Worm (Caenorhabditis elegans) whole organism, early embryonic: ENCODE results near the gene T25F10.1.

Experiments used
- B0310.2 ChIP-seq: sonication (generic microtip); optimal IDR thresholded peaks from 2 replicates; lab custom pipeline; 2016; ENCODE audit warnings: mild to moderate bottlenecking, missing genetic modification characterization, missing compliant biosample characterization
- F13C5.2 ChIP-seq: sonication (generic microtip); optimal IDR thresholded peaks from 2 replicates; lab custom pipeline; 2017; ENCODE audit warnings: mild to moderate bottlenecking, missing genetic modification characterization, inconsistent platforms, missing compliant biosample characterization
- ama-1 ChIP-seq: fragments of 150-350 bp; optimal IDR thresholded peaks from 2 replicates; lab custom pipeline; 2014
- ceh-13 ChIP-seq: fragments of 200-800 bp; sonication (Bioruptor generic); optimal IDR thresholded peaks from 2 replicates; lab custom pipeline; 2018; ENCODE audit warnings: mild to moderate bottlenecking, missing genetic modification characterization, missing compliant biosample characterization
- hmbx-1 ChIP-seq: sonication (generic microtip); optimal IDR thresholded peaks from 2 replicates; lab custom pipeline; 2016; ENCODE audit warnings: mild to moderate bottlenecking, missing genetic modification characterization, missing compliant biosample characterization

DNA sequence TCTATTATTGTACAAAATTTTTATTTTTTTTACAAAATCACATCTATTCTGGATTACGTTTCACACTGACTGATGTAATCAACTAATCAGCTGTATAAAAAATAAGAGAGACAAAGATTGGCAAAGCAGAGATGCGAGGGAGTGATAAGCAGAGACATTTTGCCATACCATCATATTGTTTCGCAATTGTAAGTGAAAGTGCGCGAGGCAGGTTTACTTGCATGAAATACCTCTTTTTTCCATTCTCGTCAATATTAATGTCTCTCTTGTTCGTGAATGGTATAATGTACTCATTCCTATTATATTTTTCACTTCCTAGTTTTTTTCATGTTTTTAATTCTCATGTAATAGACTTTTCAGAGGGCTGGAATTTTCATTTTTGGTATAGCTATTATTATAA lies 31.4 kb upstream of the T25F10.1 start:
- TF ChIP-seq ceh-13 (GFP tag; lab: Kevin White, UChicago) (no peak), ama-1 (lab: Kevin White, UChicago) (no peak), B0310.2 (tag; lab: Kevin White, UChicago) (no peak), F13C5.2 (tag; lab: Kevin White, UChicago) (no peak), hmbx-1 (tag; lab: Kevin White, UChicago) (no peak)
